Fruit fly (Drosophila melanogaster) whole organism, embryonic: ENCODE data around the gene CG4297.

Experiments
- Abd-B ChIP-seq: fragments of 200-800 bp; sonication (Bioruptor generic); optimal IDR thresholded peaks from 2 replicates; lab custom pipeline; 2018; ENCODE audit warnings: missing biosample characterization, mild to moderate bottlenecking, missing genetic modification characterization, moderate library complexity
- B-H1 ChIP-seq: fragments of 200-800 bp; sonication (Bioruptor generic); IDR thresholded peaks from 3 replicates; pipeline ENCODE4 v1.3.6; 2022; ENCODE audit warnings: missing biosample characterization, missing genetic modification characterization
- BtbVII ChIP-seq: fragments of 200-800 bp; sonication (Bioruptor generic); optimal IDR thresholded peaks from 3 replicates; lab custom pipeline; 2017; ENCODE audit warnings: missing biosample characterization, mild to moderate bottlenecking, missing genetic modification characterization
- CG10431 ChIP-seq: fragments of 200-800 bp; sonication (Bioruptor generic); optimal IDR thresholded peaks from 3 replicates; lab custom pipeline; 2018; ENCODE audit warnings: missing biosample characterization, mild to moderate bottlenecking, missing genetic modification characterization
- CG11398 ChIP-seq: fragments of 200-800 bp; sonication (Bioruptor generic); optimal IDR thresholded peaks from 2 replicates; lab custom pipeline; 2016; ENCODE audit warnings: missing biosample characterization, missing genetic modification characterization
- CG11560 ChIP-seq: fragments of 200-800 bp; sonication (Bioruptor generic); IDR thresholded peaks from 3 replicates; pipeline ENCODE4 v1.3.6; 2022; ENCODE audit warnings: missing biosample characterization, missing genetic modification characterization
- CG11696 ChIP-seq: fragments of 200-800 bp; sonication (Bioruptor generic); IDR thresholded peaks from 2 replicates; pipeline ENCODE4 v1.3.6; 2022; ENCODE audit warnings: missing biosample characterization, missing genetic modification characterization
- CG12104 ChIP-seq: fragments of 200-800 bp; sonication (Bioruptor generic); optimal IDR thresholded peaks from 3 replicates; lab custom pipeline; 2016; ENCODE audit warnings: missing biosample characterization, missing genetic modification characterization
- CG12769 ChIP-seq: fragments of 200-800 bp; sonication (Bioruptor generic); optimal IDR thresholded peaks from 2 replicates; lab custom pipeline; 2019; ENCODE audit warnings: missing biosample characterization, mild to moderate bottlenecking, missing genetic modification characterization, moderate library complexity
- CG13624 ChIP-seq: fragments of 200-800 bp; sonication (Bioruptor generic); optimal IDR thresholded peaks from 2 replicates; lab custom pipeline; 2016; ENCODE audit warnings: missing biosample characterization, missing genetic modification characterization
- CG15269 ChIP-seq: fragments of 200-800 bp; sonication (Bioruptor generic); optimal IDR thresholded peaks from 2 replicates; lab custom pipeline; 2018; ENCODE audit warnings: missing biosample characterization, mild to moderate bottlenecking, missing genetic modification characterization, moderate library complexity
- CG15479 ChIP-seq: fragments of 200-800 bp; sonication (Bioruptor generic); optimal IDR thresholded peaks from 3 replicates; lab custom pipeline; 2019; ENCODE audit warnings: missing biosample characterization, mild to moderate bottlenecking, missing genetic modification characterization, moderate library complexity
- CG16863 ChIP-seq: fragments of 200-800 bp; sonication (Bioruptor generic); optimal IDR thresholded peaks from 3 replicates; lab custom pipeline; 2016; ENCODE audit warnings: missing biosample characterization, missing genetic modification characterization
- CG17186 ChIP-seq: fragments of 200-800 bp; sonication (Bioruptor generic); optimal IDR thresholded peaks from 3 replicates; lab custom pipeline; 2017; ENCODE audit warnings: missing biosample characterization, missing genetic modification reagents, missing genetic modification characterization
- CG2199 ChIP-seq: fragments of 200-800 bp; sonication (Bioruptor generic); IDR thresholded peaks from 3 replicates; pipeline ENCODE4 v1.3.6; 2022; ENCODE audit warnings: missing biosample characterization, missing genetic modification characterization
- CG32772 ChIP-seq: fragments of 200-800 bp; sonication (Bioruptor generic); IDR thresholded peaks from 2 replicates; pipeline ENCODE4 v1.3.6; 2022; ENCODE audit warnings: missing biosample characterization, missing genetic modification characterization
- CG4360 ChIP-seq: fragments of 200-800 bp; sonication (Bioruptor generic); IDR thresholded peaks from 2 replicates; pipeline ENCODE4 v1.3.6; 2022; ENCODE audit warnings: missing biosample characterization, missing genetic modification characterization
- CG6254 ChIP-seq: fragments of 200-800 bp; sonication (Bioruptor generic); optimal IDR thresholded peaks from 3 replicates; lab custom pipeline; 2017; ENCODE audit warnings: mild to moderate bottlenecking, missing biosample characterization, missing genetic modification reagents, missing genetic modification characterization
- CG6854 ChIP-seq: fragments of 200-800 bp; sonication (Bioruptor generic); optimal IDR thresholded peaks from 3 replicates; lab custom pipeline; 2017; ENCODE audit warnings: missing biosample characterization, mild to moderate bottlenecking, missing genetic modification characterization
- CG7987 ChIP-seq: fragments of 200-800 bp; sonication (Bioruptor generic); optimal IDR thresholded peaks from 2 replicates; lab custom pipeline; 2018; ENCODE audit warnings: missing biosample characterization, mild to moderate bottlenecking, missing genetic modification characterization, moderate library complexity
- Chrac-16 ChIP-seq: fragments of 200-800 bp; sonication (Bioruptor generic); optimal IDR thresholded peaks from 3 replicates; lab custom pipeline; 2016; ENCODE audit warnings: missing biosample characterization, missing genetic modification characterization
- D19B ChIP-seq: fragments of 200-800 bp; sonication (Bioruptor generic); optimal IDR thresholded peaks from 2 replicates; lab custom pipeline; 2017; ENCODE audit warnings: missing biosample characterization, mild to moderate bottlenecking, missing genetic modification characterization
- Dref ChIP-seq: fragments of 200-800 bp; sonication (Bioruptor generic); IDR thresholded peaks from 2 replicates; pipeline ENCODE4 v1.3.6; 2022; ENCODE audit warnings: missing biosample characterization, missing genetic modification characterization
- E2f2 ChIP-seq: fragments of 200-800 bp; sonication (Bioruptor generic); IDR thresholded peaks from 2 replicates; pipeline ENCODE4 v1.3.6; 2022; ENCODE audit warnings: missing biosample characterization, missing genetic modification characterization
- Eip74EF ChIP-seq, 2 experiments: fragments of 200-800 bp in 1 of 2; fragments of >200 bp in 1 of 2; sonication (Bioruptor generic) in 1 of 2; optimal IDR thresholded peaks; 2 replicates each; lab custom pipeline; 2017 to 2019; ENCODE audit warnings: missing biosample characterization in 2 of 2, missing genetic modification characterization in 2 of 2, mild to moderate bottlenecking in 1 of 2, moderate library complexity in 1 of 2
- Elba2 ChIP-seq: fragments of 200-800 bp; sonication (Bioruptor generic); optimal IDR thresholded peaks from 3 replicates; lab custom pipeline; 2016; ENCODE audit warnings: missing biosample characterization, missing genetic modification characterization
- Hmr ChIP-seq: fragments of 200-800 bp; sonication (Bioruptor generic); optimal IDR thresholded peaks from 3 replicates; lab custom pipeline; 2017; ENCODE audit warnings: mild to moderate bottlenecking, missing biosample characterization, missing genetic modification reagents, missing genetic modification characterization
- Hr78 ChIP-seq, 2 experiments: fragments of 200-800 bp in 1 of 2; fragments of >200 bp in 1 of 2; sonication (Bioruptor generic) in 1 of 2; optimal IDR thresholded peaks; 2 replicates each; lab custom pipeline; 2017 to 2019; ENCODE audit warnings: missing biosample characterization in 2 of 2, missing genetic modification characterization in 2 of 2, mild to moderate bottlenecking in 1 of 2, moderate library complexity in 1 of 2
- NC2β ChIP-seq: fragments of 200-800 bp; sonication (Bioruptor generic); optimal IDR thresholded peaks from 2 replicates; lab custom pipeline; 2016; ENCODE audit warnings: missing biosample characterization, missing genetic modification characterization
- Neu2 ChIP-seq: fragments of 200-800 bp; sonication (Bioruptor generic); optimal IDR thresholded peaks from 3 replicates; lab custom pipeline; 2016; ENCODE audit warnings: missing biosample characterization, missing genetic modification characterization, borderline replicate concordance
- Nf-YB ChIP-seq: fragments of 200-800 bp; sonication (Bioruptor generic); optimal IDR thresholded peaks from 3 replicates; lab custom pipeline; 2019; ENCODE audit warnings: missing biosample characterization, mild to moderate bottlenecking, missing genetic modification characterization, moderate library complexity
- TFAM ChIP-seq: fragments of 200-800 bp; sonication (Bioruptor generic); optimal IDR thresholded peaks from 2 replicates; lab custom pipeline; 2017; ENCODE audit warnings: missing biosample characterization, missing genetic modification characterization, inconsistent platforms
- ara ChIP-seq: fragments of 200-800 bp; sonication (Bioruptor generic); IDR thresholded peaks from 2 replicates; pipeline ENCODE4 v1.3.6; 2022; ENCODE audit warnings: missing biosample characterization, missing genetic modification characterization
- bigmax ChIP-seq: fragments of 200-800 bp; sonication (Bioruptor generic); optimal IDR thresholded peaks from 2 replicates; lab custom pipeline; 2018; ENCODE audit warnings: missing biosample characterization, mild to moderate bottlenecking, missing genetic modification characterization
- cad ChIP-seq: fragments of >200 bp; optimal IDR thresholded peaks from 2 replicates; lab custom pipeline; 2017; ENCODE audit warnings: missing biosample characterization, missing genetic modification characterization
- grn ChIP-seq: fragments of 200-800 bp; sonication (Bioruptor generic); optimal IDR thresholded peaks from 3 replicates; lab custom pipeline; 2017; ENCODE audit warnings: missing biosample characterization, missing genetic modification characterization
- gt ChIP-seq: fragments of 200-800 bp; sonication (Bioruptor generic); IDR thresholded peaks from 2 replicates; pipeline ENCODE4 v1.3.6; 2022; ENCODE audit warnings: missing biosample characterization, missing genetic modification characterization
- hb ChIP-seq: fragments of 200-800 bp; sonication (Bioruptor generic); IDR thresholded peaks from 3 replicates; pipeline ENCODE4 v1.3.6; 2022; ENCODE audit warnings: missing biosample characterization, missing genetic modification characterization; ENCODE audit not compliant: partially characterized antibody
- knrl ChIP-seq: fragments of 200-800 bp; sonication (Bioruptor generic); IDR thresholded peaks from 3 replicates; pipeline ENCODE4 v1.3.6; 2022; ENCODE audit warnings: missing biosample characterization, missing genetic modification characterization; ENCODE audit not compliant: partially characterized antibody
- lbe ChIP-seq: fragments of 200-800 bp; sonication (Bioruptor generic); optimal IDR thresholded peaks from 2 replicates; lab custom pipeline; 2016; ENCODE audit warnings: missing biosample characterization, mild to moderate bottlenecking, missing genetic modification characterization
- nau ChIP-seq: fragments of 200-800 bp; sonication (Bioruptor generic); optimal IDR thresholded peaks from 3 replicates; lab custom pipeline; 2017; ENCODE audit warnings: missing biosample characterization, mild to moderate bottlenecking, missing genetic modification characterization, missing genetic modification reagents
- nmo ChIP-seq: fragments of 200-800 bp; sonication (Bioruptor generic); optimal IDR thresholded peaks from 2 replicates; lab custom pipeline; 2018; ENCODE audit warnings: missing biosample characterization, mild to moderate bottlenecking, missing genetic modification characterization, moderate library complexity
- odd ChIP-seq: fragments of 200-800 bp; sonication (Bioruptor generic); optimal IDR thresholded peaks from 2 replicates; lab custom pipeline; 2017; ENCODE audit warnings: missing biosample characterization, mild to moderate bottlenecking, missing genetic modification characterization
- sob ChIP-seq: fragments of 200-800 bp; sonication (Bioruptor generic); IDR thresholded peaks from 2 replicates; pipeline ENCODE4 v1.3.6; 2022; ENCODE audit warnings: missing biosample characterization, missing genetic modification characterization
- sr ChIP-seq: fragments of 200-800 bp; sonication (Bioruptor generic); IDR thresholded peaks from 3 replicates; pipeline ENCODE4 v1.3.6; 2022; ENCODE audit warnings: missing biosample characterization, missing genetic modification characterization
- unc-4 ChIP-seq: fragments of 200-800 bp; sonication (Bioruptor generic); IDR thresholded peaks from 2 replicates; pipeline ENCODE4 v1.3.6; 2022; ENCODE audit warnings: missing biosample characterization, missing genetic modification characterization; ENCODE audit not compliant: partially characterized antibody
- wor ChIP-seq: fragments of 200-800 bp; sonication (Bioruptor generic); IDR thresholded peaks from 2 replicates; pipeline ENCODE4 v1.3.6; 2022; ENCODE audit warnings: missing biosample characterization, missing genetic modification characterization

Gene CG4297

DNA sequence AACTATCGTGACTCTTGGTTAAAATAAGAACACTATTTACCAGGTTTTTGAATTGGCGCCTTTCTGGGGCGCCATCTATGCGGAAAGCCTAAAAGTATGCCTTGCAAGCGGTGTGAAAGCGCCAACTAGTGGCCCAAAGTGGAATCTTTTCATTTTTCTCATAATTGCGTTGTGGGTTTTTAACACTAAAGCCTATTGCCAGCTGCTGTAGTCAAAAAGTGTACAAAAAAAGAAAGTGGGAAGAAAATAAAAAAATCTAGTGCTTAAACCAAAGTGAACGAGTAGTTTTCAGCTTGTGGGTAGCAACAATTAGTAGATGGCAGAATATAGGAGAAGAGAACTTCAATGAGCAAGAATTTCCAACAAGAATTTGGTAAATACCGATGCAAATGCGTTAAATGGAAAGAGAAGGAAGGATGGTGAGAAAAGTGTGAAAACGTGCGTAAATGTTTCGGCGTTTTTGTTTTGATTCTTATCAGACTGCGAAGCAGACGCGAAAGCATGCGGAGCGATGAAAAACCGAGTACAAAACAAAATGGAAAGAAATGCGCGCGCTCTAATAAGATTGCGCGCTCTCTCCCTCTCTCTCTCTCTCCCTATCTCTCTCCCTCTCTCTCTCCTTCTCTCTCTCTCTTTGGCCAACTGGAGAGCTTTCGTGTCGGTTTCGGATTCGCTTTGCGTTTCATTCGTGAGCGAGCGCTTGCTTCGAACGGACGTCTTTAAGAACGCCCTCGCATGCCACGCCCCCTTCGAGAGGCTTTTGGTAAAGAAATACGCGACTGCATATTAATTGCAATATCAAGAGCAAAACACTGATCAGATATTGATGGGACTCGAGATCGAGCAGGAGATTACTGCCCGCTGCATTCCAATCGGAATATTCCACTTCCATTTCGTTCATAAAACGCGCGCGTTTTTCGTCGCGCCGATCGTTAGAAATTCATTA is 18.4 kb upstream of the CG4297 start (continued):
- TF ChIP-seq CG15269 (tag; lab: Kevin White, UChicago), result peak; percentile 53
- peak; percentile 86 for TF ChIP-seq Chrac-16 (GFP tag; lab: Kevin White, UChicago)
- no peak for TF ChIP-seq gt (GFP tag; lab: Robert Waterston, UW)
- peak; percentile 75 for TF ChIP-seq Hmr
- TF ChIP-seq CG11696 (GFP tag; lab: Robert Waterston, UW), result peak; percentile 64; the same call in 1 of the 2 replicates
- TF ChIP-seq CG13624 (GFP tag; lab: Kevin White, UChicago), result peak; percentile 53
- no peak for TF ChIP-seq bigmax (GFP tag; lab: Kevin White, UChicago)
- TF ChIP-seq nmo, result peak; percentile 71
- peak; percentile 96 for TF ChIP-seq grn
- no peak for TF ChIP-seq CG17186 (GFP tag; lab: Kevin White, UChicago)
- TF ChIP-seq Dref (GFP tag; lab: Robert Waterston, UW), result peak; percentile 43
- TF ChIP-seq CG10431 (GFP tag; lab: Kevin White, UChicago), result peak; percentile 68
- peak; percentile 100 for TF ChIP-seq E2f2 (GFP tag; lab: Robert Waterston, UW)
- peak; percentile 49; the same call in 1 of the 3 replicates for TF ChIP-seq knrl (GFP tag; lab: Robert Waterston, UW)
- TF ChIP-seq CG32772 (GFP tag; lab: Robert Waterston, UW), result peak; percentile 78
- TF ChIP-seq odd (GFP tag; lab: Kevin White, UChicago), result peak; percentile 83
- peak; percentile 10 for TF ChIP-seq Elba2 (GFP tag; lab: Kevin White, UChicago)
- TF ChIP-seq unc-4, result peak; percentile 61
- peak; percentile 71; the same call in 2 of the 3 replicates for TF ChIP-seq sr (GFP tag; lab: Robert Waterston, UW)
- TF ChIP-seq sob, result peak; percentile 80
- TF ChIP-seq TFAM (GFP tag; lab: Kevin White, UChicago), result no peak
- TF ChIP-seq Eip74EF (GFP tag; optimal IDR thresholded peaks at IDR 0.05; lab: Kevin White, UChicago), result peak in 1 of 2 experiments; percentile 63
- peak; percentile 69 for TF ChIP-seq CG12769 (tag; lab: Kevin White, UChicago)
- TF ChIP-seq ara, result peak; percentile 26; the same call in 1 of the 2 replicates
- TF ChIP-seq CG6254 (GFP tag; lab: Kevin White, UChicago), result no peak
- peak; percentile 71; the same call in 2 of the 3 replicates for TF ChIP-seq CG2199 (GFP tag; lab: Robert Waterston, UW)
- peak; percentile 49 for TF ChIP-seq CG6854 (GFP tag; lab: Kevin White, UChicago)
- no peak for TF ChIP-seq cad (GFP tag; lab: Kevin White, UChicago)
- peak; percentile 21 for TF ChIP-seq D19B (GFP tag; lab: Kevin White, UChicago)
- TF ChIP-seq CG11560, result peak; percentile 58; the same call in 1 of the 3 replicates
- TF ChIP-seq CG16863 (GFP tag; lab: Kevin White, UChicago), result peak; percentile 65
- peak; percentile 77 for TF ChIP-seq CG7987 (GFP tag; lab: Kevin White, UChicago)
- TF ChIP-seq Nf-YB (GFP tag; lab: Kevin White, UChicago), result peak; percentile 86
- TF ChIP-seq BtbVII (GFP tag; lab: Kevin White, UChicago), result peak; percentile 62
- TF ChIP-seq Neu2 (GFP tag; lab: Kevin White, UChicago), result peak; percentile 72
- no peak for TF ChIP-seq Hr78 (GFP tag; optimal IDR thresholded peaks at IDR 0.05; lab: Kevin White, UChicago)
- TF ChIP-seq NC2β, result peak; percentile 68
- peak; percentile 36; the same call in 1 of the 3 replicates for TF ChIP-seq hb (GFP tag; lab: Robert Waterston, UW)
- TF ChIP-seq nau (GFP tag; lab: Kevin White, UChicago), result no peak
- peak; percentile 96 for TF ChIP-seq lbe (GFP tag; lab: Kevin White, UChicago)
- TF ChIP-seq Abd-B (GFP tag; lab: Kevin White, UChicago), result peak; percentile 62
- TF ChIP-seq wor (GFP tag; lab: Robert Waterston, UW), result no peak
- TF ChIP-seq CG12104, result peak; percentile 20
- TF ChIP-seq CG4360, result peak; percentile 41; the same call in 1 of the 2 replicates
- peak; percentile 3 for TF ChIP-seq CG11398
- peak; percentile 41 for TF ChIP-seq CG15479 (GFP tag; lab: Kevin White, UChicago)
- no peak; the same call in 1 of the 3 replicates for TF ChIP-seq B-H1 (GFP tag; lab: Robert Waterston, UW)
